Worm (Caenorhabditis elegans): ENCODE data around the gene C12D8.9.

ce11 chrV:10198386-10198785, 44.6 kb downstream of the C12D8.9 start, which contains the start of gene ZK856.6:
- TF ChIP-seq pha-4 (tag; optimal IDR thresholded peaks at IDR 0.05) (no peak), ztf-6 (GFP tag; IDR thresholded peaks at IDR 0.05) (no peak), him-1 (tag; optimal IDR thresholded peaks at IDR 0.05) (no peak)

All from whole organism, young adult.